Fruit fly (Drosophila melanogaster) whole organism, adult: ENCODE measurements around the gene CG8460.

Experiments
- cnc ChIP-seq, 2 experiments: fragments of >200 bp; optimal IDR thresholded peaks; 2 replicates each; lab custom pipeline; 2017
- kay ChIP-seq: fragments of 200-800 bp; sonication (Bioruptor generic); peaks from one replicate; lab custom pipeline; 2016; ENCODE audit warnings: missing biosample characterization, missing genetic modification characterization, borderline replicate concordance

dm6 chr2L:8239032-8239650 lies 42.1 kb downstream of the CG8460 start:
- TF ChIP-seq cnc (optimal IDR thresholded peaks at IDR 0.05; lab: Kevin White, UChicago) (no peak), kay (GFP tag; lab: Kevin White, UChicago) (peak; percentile 88)
